Worm (Caenorhabditis elegans) whole organism, early embryonic: ENCODE data around the gene col-10.

ENCODE experiments used
- B0310.2 ChIP-seq: sonication (generic microtip); optimal IDR thresholded peaks from 2 replicates; lab custom pipeline; 2016; ENCODE audit warnings: mild to moderate bottlenecking, missing genetic modification characterization, missing compliant biosample characterization
- ama-1 ChIP-seq: fragments of 150-350 bp; optimal IDR thresholded peaks from 2 replicates; lab custom pipeline; 2014
- ets-7 ChIP-seq: sonication (generic microtip); optimal IDR thresholded peaks from 2 replicates; lab custom pipeline; 2016; ENCODE audit warnings: missing genotype, missing genetic modification characterization, missing compliant biosample characterization
- flt-1 ChIP-seq: fragments of 200-800 bp; sonication (Bioruptor generic); IDR thresholded peaks from 2 replicates; pipeline ENCODE4 v1.3.6; 2022; ENCODE audit warnings: missing genetic modification characterization, missing compliant biosample characterization
- hmbx-1 ChIP-seq: sonication (generic microtip); optimal IDR thresholded peaks from 2 replicates; lab custom pipeline; 2016; ENCODE audit warnings: mild to moderate bottlenecking, missing genetic modification characterization, missing compliant biosample characterization
- pes-1 ChIP-seq: fragments of 200-800 bp; sonication (Bioruptor generic); IDR thresholded peaks from 2 replicates; pipeline ENCODE4 v1.3.6; 2022; ENCODE audit warnings: missing genetic modification reagents, missing genetic modification characterization, missing compliant biosample characterization
- scrt-1 ChIP-seq: fragments of 200-800 bp; sonication (Bioruptor generic); IDR thresholded peaks from 2 replicates; pipeline ENCODE4 v1.3.6; 2022; ENCODE audit warnings: missing genetic modification characterization, missing compliant biosample characterization
- tra-4 ChIP-seq: sonication (generic microtip); optimal IDR thresholded peaks from 2 replicates; lab custom pipeline; 2017; ENCODE audit warnings: missing genetic modification characterization, missing compliant biosample characterization

DNA sequence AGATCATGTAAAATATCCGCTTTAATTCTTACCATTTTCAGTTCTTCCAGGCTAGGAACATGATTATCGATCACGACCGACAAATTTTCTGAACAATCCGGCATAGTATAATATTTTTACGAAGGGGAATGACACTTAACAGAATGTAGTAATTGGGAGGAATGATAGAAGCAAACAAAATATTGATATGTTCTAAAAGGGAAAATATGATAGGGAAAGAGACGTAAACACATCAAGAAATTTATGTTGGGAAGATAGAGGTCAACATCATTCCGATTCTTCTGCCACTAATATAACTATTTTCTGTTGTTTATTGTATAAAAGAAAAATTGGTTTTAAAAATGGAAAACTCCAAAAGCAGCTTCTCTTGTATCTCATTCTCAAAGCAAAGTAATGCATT lies 32.0 kb upstream of the col-10 start, which contains the start of gene C24B5.4:
- TF ChIP-seq ets-7 (tag; lab: Kevin White, UChicago) = no peak
- no peak for TF ChIP-seq ama-1 (lab: Kevin White, UChicago)
- no peak for TF ChIP-seq pes-1 (GFP tag; lab: Robert Waterston, UW)
- TF ChIP-seq hmbx-1 (tag; lab: Kevin White, UChicago) = no peak
- TF ChIP-seq B0310.2 (tag; lab: Kevin White, UChicago) = no peak
- no peak for TF ChIP-seq scrt-1 (GFP tag; lab: Robert Waterston, UW)
- TF ChIP-seq flt-1 (GFP tag; lab: Robert Waterston, UW) = no peak
- TF ChIP-seq tra-4 (tag; lab: Kevin White, UChicago) = no peak
